Fruit fly (Drosophila melanogaster) whole organism, adult: ENCODE measurements around the gene CG14309.

Experiments
- CG11617 ChIP-seq: fragments of 200-800 bp; sonication (Bioruptor generic); optimal IDR thresholded peaks from 2 replicates; lab custom pipeline; 2017; ENCODE audit warnings: mild to moderate bottlenecking, missing biosample characterization, missing genetic modification reagents, missing genetic modification characterization
- CG12768 ChIP-seq: fragments of 200-800 bp; sonication (Bioruptor generic); optimal IDR thresholded peaks from 2 replicates; lab custom pipeline; 2017; ENCODE audit warnings: missing biosample characterization, missing genetic modification characterization, mild to moderate bottlenecking, moderate library complexity, missing genetic modification reagents
- CG14711 ChIP-seq: fragments of 200-800 bp; sonication (Bioruptor generic); optimal IDR thresholded peaks from 2 replicates; lab custom pipeline; 2018; ENCODE audit warnings: missing biosample characterization, mild to moderate bottlenecking, missing genetic modification characterization, moderate library complexity
- CG1620 ChIP-seq: fragments of 200-800 bp; sonication (Bioruptor generic); optimal IDR thresholded peaks from 2 replicates; lab custom pipeline; 2016; ENCODE audit warnings: missing biosample characterization, missing genetic modification characterization
- CG33017 ChIP-seq: fragments of 200-800 bp; sonication (Bioruptor generic); optimal IDR thresholded peaks from 2 replicates; lab custom pipeline; 2018; ENCODE audit warnings: missing biosample characterization, mild to moderate bottlenecking, missing genetic modification characterization, moderate library complexity
- CG5204 ChIP-seq: fragments of 200-800 bp; sonication (Bioruptor generic); optimal IDR thresholded peaks from 2 replicates; lab custom pipeline; 2016; ENCODE audit warnings: missing biosample characterization, missing genetic modification characterization
- CG7045 ChIP-seq: fragments of 200-800 bp; sonication (Bioruptor generic); optimal IDR thresholded peaks from 2 replicates; lab custom pipeline; 2017; ENCODE audit warnings: missing biosample characterization, mild to moderate bottlenecking, missing genetic modification characterization
- CG7101 ChIP-seq: fragments of 200-800 bp; sonication (Bioruptor generic); optimal IDR thresholded peaks from 2 replicates; lab custom pipeline; 2018; ENCODE audit warnings: missing biosample characterization, mild to moderate bottlenecking, missing genetic modification characterization, moderate library complexity
- Clk ChIP-seq: fragments of 200-800 bp; sonication (Bioruptor generic); optimal IDR thresholded peaks from 2 replicates; lab custom pipeline; 2017; ENCODE audit warnings: missing biosample characterization, missing genetic modification characterization
- Crg-1 ChIP-seq: fragments of 200-800 bp; sonication (Bioruptor generic); optimal IDR thresholded peaks from 2 replicates; lab custom pipeline; 2016; ENCODE audit warnings: missing biosample characterization, missing genetic modification characterization
- Hr96 ChIP-seq: fragments of 200-800 bp; sonication (Bioruptor generic); optimal IDR thresholded peaks from 2 replicates; lab custom pipeline; 2016; ENCODE audit warnings: missing biosample characterization, missing genetic modification characterization
- Mnt ChIP-seq: fragments of 200-800 bp; sonication (Bioruptor generic); optimal IDR thresholded peaks from 2 replicates; lab custom pipeline; 2016; ENCODE audit warnings: missing biosample characterization, mild to moderate bottlenecking, missing genetic modification characterization
- bab1 ChIP-seq: fragments of 200-800 bp; sonication (Bioruptor generic); optimal IDR thresholded peaks from 3 replicates; lab custom pipeline; 2019; ENCODE audit warnings: missing biosample characterization, mild to moderate bottlenecking, missing genetic modification characterization, moderate library complexity
- cic ChIP-seq: fragments of 200-800 bp; sonication (Bioruptor generic); optimal IDR thresholded peaks from 2 replicates; lab custom pipeline; 2017; ENCODE audit warnings: missing biosample characterization, mild to moderate bottlenecking, missing genetic modification characterization, moderate library complexity
- cnc ChIP-seq, 2 experiments: fragments of >200 bp; optimal IDR thresholded peaks; 2 replicates each; lab custom pipeline; 2017
- kay ChIP-seq: fragments of 200-800 bp; sonication (Bioruptor generic); peaks from one replicate; lab custom pipeline; 2016; ENCODE audit warnings: missing biosample characterization, missing genetic modification characterization, borderline replicate concordance
- ovo ChIP-seq: fragments of 200-800 bp; sonication (Bioruptor generic); optimal IDR thresholded peaks from 2 replicates; lab custom pipeline; 2016; ENCODE audit warnings: missing biosample characterization, missing genetic modification characterization
- pad ChIP-seq: fragments of 200-800 bp; sonication (Bioruptor generic); optimal IDR thresholded peaks from 3 replicates; lab custom pipeline; 2017; ENCODE audit warnings: missing biosample characterization, missing genetic modification characterization, mild to moderate bottlenecking, moderate library complexity, missing genetic modification reagents
- tj ChIP-seq: fragments of 200-800 bp; sonication (Bioruptor generic); optimal IDR thresholded peaks from 3 replicates; lab custom pipeline; 2017; ENCODE audit warnings: missing biosample characterization, mild to moderate bottlenecking, missing genetic modification characterization, moderate library complexity
- toe ChIP-seq: fragments of 200-800 bp; sonication (Bioruptor generic); optimal IDR thresholded peaks from 2 replicates; lab custom pipeline; 2016; ENCODE audit warnings: missing biosample characterization, missing genetic modification characterization

Gene CG14309

DNA sequence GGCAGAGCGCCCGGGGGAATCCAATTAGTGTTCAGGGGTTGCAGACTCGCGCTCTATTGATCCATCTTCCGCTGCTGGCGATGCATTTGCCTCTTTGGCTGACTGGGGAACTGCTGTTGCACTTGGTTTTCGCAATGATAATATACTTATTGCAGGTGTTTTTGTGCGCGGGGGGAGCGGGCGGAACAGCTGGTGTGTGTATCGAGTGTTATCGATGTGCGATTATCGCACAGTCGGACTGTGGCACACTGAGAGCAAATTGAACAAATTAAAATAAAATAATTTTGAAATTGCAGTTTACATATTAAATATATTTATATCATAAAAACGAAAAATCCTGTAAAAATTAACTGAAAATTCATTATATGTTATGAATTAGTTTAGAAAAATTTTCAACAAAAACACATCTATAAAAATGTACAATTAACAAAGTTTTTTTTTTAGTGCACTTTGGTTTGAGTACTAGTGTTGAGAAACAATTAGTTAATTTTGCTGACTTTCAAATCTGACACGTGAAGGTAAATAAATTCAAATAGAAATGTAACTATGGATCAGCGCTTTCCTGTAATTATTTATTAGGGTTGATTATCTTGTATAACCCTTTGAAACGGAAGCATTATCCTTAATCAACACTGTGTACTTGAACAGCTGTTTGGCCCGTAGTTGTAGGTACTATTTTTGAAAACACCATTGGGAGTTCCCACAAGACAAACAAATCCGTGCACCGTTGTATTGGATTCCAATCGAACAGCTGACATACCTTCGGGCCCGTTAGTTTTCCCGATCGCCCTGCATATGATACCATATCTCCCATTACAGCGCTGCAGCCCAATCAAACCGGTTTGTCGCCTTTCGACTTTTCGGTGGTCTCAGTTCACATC, 17.9 kb upstream of the CG14309 start, which contains the start of the genes Wdr37 and koko:
TSS of gene Wdr37 (minus strand) at position 168 of the 881 bp plus-strand sequence.
TSS of gene koko (plus strand) at position 478 of the 881 bp plus-strand sequence.
- peak; percentile 93 for TF ChIP-seq Clk (GFP tag; lab: Kevin White, UChicago)
- TF ChIP-seq pad (GFP tag; lab: Kevin White, UChicago) = peak; percentile 85
- TF ChIP-seq Crg-1 (GFP tag; lab: Kevin White, UChicago) = peak; percentile 90
- TF ChIP-seq CG1620 (GFP tag; lab: Kevin White, UChicago) = peak; percentile 91
- peak; percentile 94 for TF ChIP-seq CG14711 (tag; lab: Kevin White, UChicago)
- no peak for TF ChIP-seq kay
- TF ChIP-seq tj (GFP tag; lab: Kevin White, UChicago) = peak; percentile 98
- peak; percentile 77 for TF ChIP-seq Hr96 (GFP tag; lab: Kevin White, UChicago)
- TF ChIP-seq CG7045 (GFP tag; lab: Kevin White, UChicago) = peak; percentile 96
- peak; percentile 98 for TF ChIP-seq CG33017
- peak; percentile 97 for TF ChIP-seq CG11617
- TF ChIP-seq bab1 = peak; percentile 98
- TF ChIP-seq CG5204 (GFP tag; lab: Kevin White, UChicago) = peak; percentile 86
- TF ChIP-seq CG12768 (GFP tag; lab: Kevin White, UChicago) = peak; percentile 94
- peak; percentile 93 for TF ChIP-seq toe
- peak; percentile 82 for TF ChIP-seq Mnt (GFP tag; lab: Kevin White, UChicago)
- peak; percentile 75 for TF ChIP-seq cic
- no peak for TF ChIP-seq cnc (optimal IDR thresholded peaks at IDR 0.05; lab: Kevin White, UChicago)
- TF ChIP-seq CG7101 (tag; lab: Kevin White, UChicago) = peak; percentile 98
- peak; percentile 91 for TF ChIP-seq ovo (GFP tag; lab: Kevin White, UChicago)

DNA sequence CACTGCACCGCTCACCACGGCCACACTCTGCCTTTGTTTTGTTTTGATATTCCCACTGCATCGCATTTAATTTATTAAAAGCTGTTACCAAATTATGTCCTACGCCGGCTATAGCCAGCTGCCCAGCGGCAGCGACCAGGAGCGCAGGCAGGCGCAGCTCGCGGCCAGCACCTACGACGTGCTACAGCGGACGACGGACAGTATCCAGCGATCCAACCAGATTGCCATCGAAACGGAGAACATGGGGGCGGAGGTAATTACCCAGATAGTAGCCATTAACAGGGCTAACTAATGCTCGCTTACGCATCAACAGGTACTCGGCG, 14.8 kb upstream of the CG14309 start:
- TF ChIP-seq Hr96 (GFP tag; lab: Kevin White, UChicago) (no peak), toe (no peak), CG1620 (GFP tag; lab: Kevin White, UChicago) (no peak), CG33017 (no peak), pad (GFP tag; lab: Kevin White, UChicago) (no peak), Mnt (GFP tag; lab: Kevin White, UChicago) (no peak), CG7101 (tag; lab: Kevin White, UChicago) (no peak), bab1 (no peak), CG5204 (GFP tag; lab: Kevin White, UChicago) (no peak), tj (GFP tag; lab: Kevin White, UChicago) (no peak), cic (no peak), Clk (GFP tag; lab: Kevin White, UChicago) (no peak), ovo (GFP tag; lab: Kevin White, UChicago) (no peak), cnc (optimal IDR thresholded peaks at IDR 0.05; lab: Kevin White, UChicago) (no peak), CG11617 (no peak), CG14711 (tag; lab: Kevin White, UChicago) (no peak), kay (no peak)

DNA sequence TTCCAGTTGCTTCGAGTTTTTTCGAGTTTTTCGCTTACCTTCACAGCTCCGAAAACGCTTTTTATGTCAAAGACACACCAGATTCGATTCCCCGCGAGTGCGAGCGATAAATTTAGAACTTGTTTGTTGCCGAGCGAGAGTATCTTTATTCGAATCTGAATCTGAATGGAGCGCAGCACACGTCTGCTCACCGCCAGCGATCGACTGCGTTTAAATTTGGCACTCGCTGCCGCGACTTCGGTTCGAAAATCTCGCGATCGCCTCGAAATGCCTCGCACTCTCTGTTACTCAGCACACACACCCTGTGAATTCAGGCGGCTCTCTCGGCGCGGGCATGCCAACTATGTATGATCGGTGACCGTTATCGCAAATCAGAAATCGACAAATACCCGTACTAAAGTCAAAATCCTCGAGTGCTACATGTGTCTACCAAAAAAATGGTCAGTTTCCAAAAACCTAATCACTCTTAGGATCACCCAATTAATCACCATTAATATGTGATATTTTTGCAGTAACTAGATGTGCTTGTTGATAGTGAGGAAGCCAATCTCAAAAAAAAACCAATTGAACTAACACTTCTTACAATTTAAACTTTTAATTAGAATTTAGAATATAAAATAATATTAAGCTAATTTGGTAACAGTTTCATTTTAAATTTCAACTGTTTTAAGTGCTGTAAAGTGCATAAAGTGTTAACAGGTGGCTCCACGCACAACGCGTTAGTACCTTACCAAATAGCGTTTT, 14.3 kb upstream of the CG14309 start, which contains the start of gene Vha100-2:
TSS of gene Vha100-2 (minus strand) at position 216 of the 744 bp plus-strand sequence.
- TF ChIP-seq Hr96 (GFP tag; lab: Kevin White, UChicago) (peak; percentile 24), CG12768 (GFP tag; lab: Kevin White, UChicago) (peak; percentile 77), tj (GFP tag; lab: Kevin White, UChicago) (peak; percentile 17), pad (GFP tag; lab: Kevin White, UChicago) (peak; percentile 56), Clk (GFP tag; lab: Kevin White, UChicago) (no peak), CG5204 (GFP tag; lab: Kevin White, UChicago) (peak; percentile 22), toe (no peak), cnc (optimal IDR thresholded peaks at IDR 0.05; lab: Kevin White, UChicago) (no peak), CG7045 (GFP tag; lab: Kevin White, UChicago) (no peak), CG11617 (no peak), Crg-1 (GFP tag; lab: Kevin White, UChicago) (no peak), cic (peak; percentile 51), Mnt (GFP tag; lab: Kevin White, UChicago) (peak; percentile 42), CG14711 (tag; lab: Kevin White, UChicago) (peak; percentile 29), CG7101 (tag; lab: Kevin White, UChicago) (peak; percentile 12), kay (no peak), CG33017 (no peak), ovo (GFP tag; lab: Kevin White, UChicago) (no peak), bab1 (peak; percentile 19), CG1620 (GFP tag; lab: Kevin White, UChicago) (peak; percentile 65)

DNA sequence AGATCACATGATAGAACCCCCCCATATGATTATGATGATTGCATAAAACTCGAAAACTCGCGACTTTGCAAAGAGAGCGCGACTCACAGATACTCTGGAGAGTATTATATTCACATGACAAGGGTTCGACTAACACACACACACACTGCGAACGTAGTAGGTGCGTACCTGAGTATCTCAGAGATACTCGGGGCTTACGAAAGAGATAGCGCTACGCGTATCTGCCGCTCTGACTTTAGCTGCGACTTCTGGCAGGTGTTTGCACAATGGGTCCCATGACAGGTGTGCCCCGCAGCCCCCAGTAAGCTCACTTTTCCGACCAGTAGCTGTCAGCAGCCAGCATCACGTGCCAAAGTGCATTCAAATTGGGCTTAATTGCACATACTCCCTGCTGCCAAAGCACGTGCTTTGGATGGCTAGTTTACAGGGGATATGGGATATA, 13.6 kb upstream of the CG14309 start:
- TF ChIP-seq Mnt (GFP tag; lab: Kevin White, UChicago) (peak; percentile 8), tj (GFP tag; lab: Kevin White, UChicago) (peak; percentile 35), CG33017 (no peak)

DNA sequence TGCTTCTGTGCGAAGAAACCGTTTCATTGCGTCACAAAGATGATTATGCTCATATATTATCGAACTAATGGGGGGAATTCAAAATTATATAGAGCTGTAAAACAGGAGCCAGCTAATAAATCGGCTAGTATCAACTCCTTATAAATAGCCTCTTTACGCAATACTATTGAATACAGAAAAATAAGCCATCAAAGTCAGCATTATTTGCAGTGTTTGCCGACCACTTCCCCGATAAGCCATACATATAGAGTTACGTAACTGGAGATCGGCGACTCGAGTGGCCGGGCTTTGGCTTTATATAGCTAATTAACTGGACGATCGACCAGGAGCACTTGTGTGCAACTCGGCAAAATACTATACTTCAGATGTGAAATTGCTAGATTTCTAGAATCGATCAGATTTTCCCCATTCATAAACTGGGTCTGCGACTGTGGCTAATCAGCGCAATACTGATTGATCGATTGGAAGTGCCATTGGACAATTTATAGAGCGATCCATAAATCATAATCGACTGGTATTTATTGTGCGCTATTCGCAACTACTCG, 13.0 kb upstream of the CG14309 start:
- TF ChIP-seq CG11617 = no peak
- TF ChIP-seq CG1620 (GFP tag; lab: Kevin White, UChicago) = no peak
- no peak for TF ChIP-seq Crg-1 (GFP tag; lab: Kevin White, UChicago)
- no peak for TF ChIP-seq kay
- TF ChIP-seq Hr96 (GFP tag; lab: Kevin White, UChicago) = no peak
- TF ChIP-seq cnc (optimal IDR thresholded peaks at IDR 0.05; lab: Kevin White, UChicago) = no peak
- no peak for TF ChIP-seq CG7045 (GFP tag; lab: Kevin White, UChicago)
- TF ChIP-seq Clk (GFP tag; lab: Kevin White, UChicago) = no peak
- TF ChIP-seq ovo (GFP tag; lab: Kevin White, UChicago) = no peak
- TF ChIP-seq CG33017 = no peak
- no peak for TF ChIP-seq CG5204 (GFP tag; lab: Kevin White, UChicago)
- TF ChIP-seq toe = no peak
- TF ChIP-seq Mnt (GFP tag; lab: Kevin White, UChicago) = no peak
- no peak for TF ChIP-seq CG12768 (GFP tag; lab: Kevin White, UChicago)
- TF ChIP-seq tj (GFP tag; lab: Kevin White, UChicago) = peak; percentile 67
- TF ChIP-seq CG7101 (tag; lab: Kevin White, UChicago) = no peak
- TF ChIP-seq cic = peak; percentile 91
- TF ChIP-seq pad (GFP tag; lab: Kevin White, UChicago) = peak; percentile 19
- TF ChIP-seq bab1 = no peak
- TF ChIP-seq CG14711 (tag; lab: Kevin White, UChicago) = no peak
